Fruit fly (Drosophila melanogaster): Measurements from ENCODE around the gene CG43084.

The CG43084 gene

DNA sequence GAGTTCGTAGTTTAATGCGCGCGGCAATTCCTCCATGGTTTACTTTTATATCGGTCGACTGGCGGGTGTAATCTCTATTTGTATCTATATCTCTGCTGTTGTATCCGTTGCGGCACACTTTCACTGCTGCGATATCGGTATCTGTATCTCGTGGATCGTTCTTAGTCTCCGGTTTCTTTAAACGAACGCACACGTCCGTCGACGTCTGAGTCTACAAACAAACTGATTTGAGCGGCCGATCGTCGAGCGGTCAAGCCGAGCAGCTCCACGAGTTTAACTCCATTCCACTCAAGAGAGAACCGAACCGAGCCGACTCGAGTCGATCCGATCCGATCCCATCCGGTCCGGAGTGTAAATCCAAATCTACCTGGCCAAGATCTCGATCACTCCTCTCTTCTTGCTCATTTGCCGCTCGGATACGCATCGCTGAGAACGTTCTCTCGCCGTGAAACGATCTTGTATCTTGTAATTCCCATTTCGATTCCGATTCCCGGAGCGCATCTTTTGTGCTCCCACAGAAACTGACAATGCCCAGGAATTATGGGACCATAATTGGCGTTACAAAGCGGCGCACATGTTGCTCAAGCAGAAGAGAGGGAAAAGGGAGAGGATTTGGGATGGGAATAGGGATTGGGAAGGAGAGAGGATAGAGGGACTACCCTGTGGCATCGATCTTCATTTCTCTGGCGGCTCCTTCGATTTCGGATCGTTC is 49.1 kb downstream of the CG43084 start, which contains the start of gene comm2:
Gene comm2, minus strand, starts transcription at position 225 of the 712 bp plus-strand sequence.
- TF ChIP-seq CG6791 (GFP tag; IDR thresholded peaks at IDR 0.05; ENCODE audit: partially characterized antibody) (peak; percentile 60; the same call in 2 of the 3 replicates), Scr (GFP tag; IDR thresholded peaks at IDR 0.05; ENCODE audit: partially characterized antibody) (peak; percentile 51; the same call in 1 of the 2 replicates), nerfin-2 (GFP tag; IDR thresholded peaks at IDR 0.05; ENCODE audit: partially characterized antibody) (0 out of 2 replicates have a peak, but pooled peaks have one; percentile 20), Drgx (GFP tag; IDR thresholded peaks at IDR 0.05) (0 out of 2 replicates have a peak, but pooled peaks have one; percentile 29), Side (GFP tag; optimal IDR thresholded peaks at IDR 0.05) (peak; percentile 18), dpn (GFP tag; optimal IDR thresholded peaks at IDR 0.05) (no peak), fd64A (GFP tag; optimal IDR thresholded peaks at IDR 0.05) (peak; percentile 15), p53 (GFP tag; optimal IDR thresholded peaks at IDR 0.05) (no peak), Dbx (GFP tag; IDR thresholded peaks at IDR 0.05) (0 out of 3 replicates have a peak, but pooled peaks have one; percentile 20), yki (optimal IDR thresholded peaks at IDR 0.05) (peak; percentile 70), rib (GFP tag; IDR thresholded peaks at IDR 0.05) (no peak), CG6175 (GFP tag; IDR thresholded peaks at IDR 0.05) (no peak), kni (GFP tag; optimal IDR thresholded peaks at IDR 0.05) (peak; percentile 89), CG7786 (GFP tag; optimal IDR thresholded peaks at IDR 0.05) (no peak), otp (GFP tag; IDR thresholded peaks at IDR 0.05) (0 out of 3 replicates have a peak, but pooled peaks have one; percentile 50), CG32767 (GFP tag; IDR thresholded peaks at IDR 0.05) (peak; percentile 31; the same call in 1 of the 2 replicates), Trl (optimal IDR thresholded peaks at IDR 0.05) (peak; percentile 83 to 93), Trl (GFP tag; optimal IDR thresholded peaks at IDR 0.05) (no peak), CG17328 (GFP tag; IDR thresholded peaks at IDR 0.05) (0 out of 2 replicates have a peak, but pooled peaks have one; percentile 30), Dad (GFP tag; optimal IDR thresholded peaks at IDR 0.05) (peak; percentile 1), lbe (GFP tag; optimal IDR thresholded peaks at IDR 0.05) (peak; percentile 20), tll (GFP tag; optimal IDR thresholded peaks at IDR 0.05) (peak in 1 of 2 experiments; percentile 47), CG12071 (GFP tag; optimal IDR thresholded peaks at IDR 0.05) (peak; percentile 15), so (GFP tag; IDR thresholded peaks at IDR 0.05) (peak; percentile 46; the same call in 2 of the 3 replicates), Dll (GFP tag; IDR thresholded peaks at IDR 0.05; ENCODE audit: partially characterized antibody) (peak; percentile 46; the same call in 1 of the 4 replicates), Blimp-1 (GFP tag; optimal IDR thresholded peaks at IDR 0.05) (peak; percentile 84), CG2678 (tag; optimal IDR thresholded peaks at IDR 0.05) (peak; percentile 8), sna (GFP tag; IDR thresholded peaks at IDR 0.05; ENCODE audit: partially characterized antibody) (peak; percentile 76), CG10462 (GFP tag; optimal IDR thresholded peaks at IDR 0.05) (no peak), Asciz (GFP tag; optimal IDR thresholded peaks at IDR 0.05) (no peak), ac (GFP tag; optimal IDR thresholded peaks at IDR 0.05) (no peak), Mad (GFP tag; optimal IDR thresholded peaks at IDR 0.05) (peak; percentile 14), nom (GFP tag; optimal IDR thresholded peaks at IDR 0.05) (peak; percentile 22), sr (GFP tag; IDR thresholded peaks at IDR 0.05) (no peak), chm (GFP tag; IDR thresholded peaks at IDR 0.05) (peak; percentile 88), pros (GFP tag; optimal IDR thresholded peaks at IDR 0.05) (peak; percentile 98), vvl (GFP tag; IDR thresholded peaks at IDR 0.05) (peak; percentile 63; the same call in 1 of the 2 replicates), ash1 (GFP tag; optimal IDR thresholded peaks at IDR 0.05) (peak; percentile 23), CG15479 (GFP tag; optimal IDR thresholded peaks at IDR 0.05) (peak; percentile 70), pfk (GFP tag; optimal IDR thresholded peaks at IDR 0.05) (peak; percentile 50), CG3407 (GFP tag; optimal IDR thresholded peaks at IDR 0.05) (no peak), Aef1 (GFP tag; IDR thresholded peaks at IDR 0.05) (no peak), Optix (GFP tag; IDR thresholded peaks at IDR 0.05) (no peak), CG4360 (GFP tag; IDR thresholded peaks at IDR 0.05) (0 out of 2 replicates have a peak, but pooled peaks have one; percentile 28), ci (GFP tag; IDR thresholded peaks at IDR 0.05) (peak; percentile 55; the same call in 1 of the 3 replicates), CG8290 (GFP tag; optimal IDR thresholded peaks at IDR 0.05) (no peak), CG8290 (tag; optimal IDR thresholded peaks at IDR 0.05) (peak in 1 of 2 experiments; percentile 19), CG10431 (GFP tag; optimal IDR thresholded peaks at IDR 0.05) (no peak), Jarid2 (GFP tag; optimal IDR thresholded peaks at IDR 0.05) (peak; percentile 99)

Measured in whole organism, embryonic.